Worm (Caenorhabditis elegans) whole organism, L2 larva: Measurements from ENCODE around the gene brc-2.

Source experiments
- C34F6.9 ChIP-seq: fragments of 150-350 bp; optimal IDR thresholded peaks from 2 replicates; lab custom pipeline; 2014; ENCODE audit warnings: missing biosample characterization, missing genetic modification characterization
- F13H6.1 ChIP-seq: sonication (generic microtip); optimal IDR thresholded peaks from 2 replicates; lab custom pipeline; 2016; ENCODE audit warnings: missing genetic modification characterization, missing compliant biosample characterization
- R02D3.7 ChIP-seq: fragments of 150-350 bp; optimal IDR thresholded peaks from 2 replicates; lab custom pipeline; 2014; ENCODE audit warnings: missing biosample characterization, missing genetic modification characterization
- ZK546.5 ChIP-seq: sonication (generic microtip); optimal IDR thresholded peaks from 2 replicates; lab custom pipeline; 2017; ENCODE audit warnings: missing biosample characterization, missing genetic modification characterization
- alr-1 ChIP-seq: fragments of 150-350 bp; optimal IDR thresholded peaks from 2 replicates; lab custom pipeline; 2014; ENCODE audit warnings: missing biosample characterization, missing genetic modification characterization
- ama-1 ChIP-seq: fragments of 150-350 bp; optimal IDR thresholded peaks from 2 replicates; lab custom pipeline; 2018; ENCODE audit warnings: inconsistent platforms
- snpc-4 ChIP-seq: fragments of 150-350 bp; optimal IDR thresholded peaks from 2 replicates; lab custom pipeline; 2014; ENCODE audit warnings: missing biosample characterization, missing genetic modification characterization
- unc-39 ChIP-seq: fragments of 150-350 bp; optimal IDR thresholded peaks from 2 replicates; lab custom pipeline; 2014; ENCODE audit warnings: missing biosample characterization, missing genetic modification characterization
- unc-55 ChIP-seq: fragments of 150-350 bp; sonication (generic microtip); optimal IDR thresholded peaks from 3 replicates; lab custom pipeline; 2014; ENCODE audit warnings: missing biosample characterization, missing genetic modification reagents, missing genetic modification characterization
- zag-1 ChIP-seq: fragments of 150-350 bp; optimal IDR thresholded peaks from 2 replicates; lab custom pipeline; 2014; ENCODE audit warnings: missing biosample characterization, missing genetic modification characterization

- TF ChIP-seq ama-1 (lab: Kevin White, UChicago) (no peak), snpc-4 (no peak), ZK546.5 (tag; lab: Kevin White, UChicago) (no peak), unc-39 (tag; lab: Kevin White, UChicago) (no peak), F13H6.1 (tag; lab: Kevin White, UChicago) (no peak), R02D3.7 (tag; lab: Kevin White, UChicago) (no peak), alr-1 (no peak), unc-55 (GFP tag; lab: Kevin White, UChicago) (no peak), C34F6.9 (tag; lab: Kevin White, UChicago) (no peak), zag-1 (tag; lab: Kevin White, UChicago) (no peak)
Measured at ce11 chrIII:6856709-6857108, 46.2 kb downstream of the brc-2 start, which contains the start of gene zak-1.
